Fruit fly (Drosophila melanogaster) whole organism, embryonic: ENCODE data around the gene Cand1.

Experiments used
- Awh ChIP-seq: fragments of 200-800 bp; sonication (Bioruptor generic); IDR thresholded peaks from 2 replicates; pipeline ENCODE4, ENCODE4 v1.3.6; 2022; ENCODE audit warnings: missing biosample characterization, missing genetic modification characterization
- CG10431 ChIP-seq: fragments of 200-800 bp; sonication (Bioruptor generic); optimal IDR thresholded peaks from 3 replicates; lab custom pipeline; 2018; ENCODE audit warnings: missing biosample characterization, mild to moderate bottlenecking, missing genetic modification characterization
- CG10462 ChIP-seq: fragments of 200-800 bp; sonication (Bioruptor generic); optimal IDR thresholded peaks from 2 replicates; lab custom pipeline; 2016; ENCODE audit warnings: missing biosample characterization, missing genetic modification characterization
- CG10565 ChIP-seq: fragments of 200-800 bp; sonication (Bioruptor generic); optimal IDR thresholded peaks from 3 replicates; lab custom pipeline; 2016; ENCODE audit warnings: missing biosample characterization, mild to moderate bottlenecking, missing genetic modification characterization
- CG11398 ChIP-seq: fragments of 200-800 bp; sonication (Bioruptor generic); optimal IDR thresholded peaks from 2 replicates; lab custom pipeline; 2016; ENCODE audit warnings: missing biosample characterization, missing genetic modification characterization
- CG11456 ChIP-seq: fragments of 200-800 bp; sonication (Bioruptor generic); IDR thresholded peaks from 3 replicates; pipeline ENCODE4 v1.3.6; 2022; ENCODE audit warnings: missing biosample characterization, missing genetic modification characterization
- CG13123 ChIP-seq: fragments of 200-800 bp; sonication (Bioruptor generic); optimal IDR thresholded peaks from 2 replicates; lab custom pipeline; 2016; ENCODE audit warnings: missing biosample characterization, missing genetic modification characterization
- CG14441 ChIP-seq: fragments of 200-800 bp; sonication (Bioruptor generic); IDR thresholded peaks from 2 replicates; pipeline ENCODE4 v1.3.6; 2022; ENCODE audit warnings: missing biosample characterization, missing genetic modification characterization
- CG17328 ChIP-seq: fragments of 200-800 bp; sonication (Bioruptor generic); IDR thresholded peaks from 2 replicates; pipeline ENCODE4 v1.3.6; 2022; ENCODE audit warnings: missing biosample characterization, missing genetic modification characterization
- CG18262 ChIP-seq: fragments of 200-800 bp; optimal IDR thresholded peaks from 3 replicates; lab custom pipeline; 2019; ENCODE audit warnings: missing biosample characterization, mild to moderate bottlenecking, missing genetic modification characterization, moderate library complexity
- CG30020 ChIP-seq: fragments of 200-800 bp; optimal IDR thresholded peaks from 2 replicates; lab custom pipeline; 2019; ENCODE audit warnings: missing biosample characterization, mild to moderate bottlenecking, missing genetic modification characterization, moderate library complexity
- CG3065 ChIP-seq: fragments of 200-800 bp; sonication (Bioruptor generic); optimal IDR thresholded peaks from 2 replicates; lab custom pipeline; 2016; ENCODE audit warnings: missing biosample characterization, missing genetic modification characterization
- CG3407 ChIP-seq: fragments of 200-800 bp; sonication (Bioruptor generic); optimal IDR thresholded peaks from 2 replicates; lab custom pipeline; 2018; ENCODE audit warnings: missing biosample characterization, mild to moderate bottlenecking, missing genetic modification characterization
- CG42726 ChIP-seq: fragments of 200-800 bp; sonication (Bioruptor generic); IDR thresholded peaks from 2 replicates; pipeline ENCODE4 v1.3.6; 2022; ENCODE audit warnings: missing biosample characterization, missing genetic modification characterization; ENCODE audit not compliant: partially characterized antibody
- CG4282 ChIP-seq: fragments of 200-800 bp; sonication (Bioruptor generic); optimal IDR thresholded peaks from 2 replicates; lab custom pipeline; 2016; ENCODE audit warnings: missing biosample characterization, missing genetic modification characterization
- CG4328 ChIP-seq: fragments of 200-800 bp; sonication (Bioruptor generic); optimal IDR thresholded peaks from 3 replicates; lab custom pipeline; 2017; ENCODE audit warnings: missing biosample characterization, missing genetic modification reagents, missing genetic modification characterization
- CG4617 ChIP-seq: fragments of 200-800 bp; sonication (Bioruptor generic); optimal IDR thresholded peaks from 3 replicates; lab custom pipeline; 2016; ENCODE audit warnings: missing biosample characterization, missing genetic modification characterization, borderline replicate concordance
- CG4854 ChIP-seq: fragments of 200-800 bp; sonication (Bioruptor generic); optimal IDR thresholded peaks from 2 replicates; lab custom pipeline; 2016; ENCODE audit warnings: missing biosample characterization, missing genetic modification characterization, inconsistent platforms
- CG8281 ChIP-seq: fragments of 200-800 bp; sonication (Bioruptor generic); optimal IDR thresholded peaks from 2 replicates; lab custom pipeline; 2018; ENCODE audit warnings: missing biosample characterization, mild to moderate bottlenecking, missing genetic modification characterization, moderate library complexity
- CG8478 ChIP-seq: fragments of >200 bp; optimal IDR thresholded peaks from 2 replicates; lab custom pipeline; 2018
- Dek ChIP-seq: fragments of 200-800 bp; sonication (Bioruptor generic); optimal IDR thresholded peaks from 3 replicates; lab custom pipeline; 2019; ENCODE audit warnings: missing biosample characterization, mild to moderate bottlenecking, missing genetic modification characterization, moderate library complexity
- HLHmδ ChIP-seq: fragments of 200-800 bp; sonication (Bioruptor generic); optimal IDR thresholded peaks from 2 replicates; lab custom pipeline; 2018; ENCODE audit warnings: missing biosample characterization, mild to moderate bottlenecking, missing genetic modification characterization, moderate library complexity
- Hmx ChIP-seq: fragments of 200-800 bp; sonication (Bioruptor generic); optimal IDR thresholded peaks from 2 replicates; lab custom pipeline; 2016; ENCODE audit warnings: missing biosample characterization, missing genetic modification characterization
- Hr51 ChIP-seq, 2 experiments: fragments of 200-800 bp; sonication (Bioruptor generic); optimal IDR thresholded peaks; 2 replicates in 1 of 2; 3 replicates in 1 of 2; lab custom pipeline; 2016 to 2018; ENCODE audit warnings: missing biosample characterization in 2 of 2, missing genetic modification characterization in 2 of 2, mild to moderate bottlenecking in 1 of 2, moderate library complexity in 1 of 2
- Lim3 ChIP-seq: fragments of 200-800 bp; sonication (Bioruptor generic); IDR thresholded peaks from 2 replicates; pipeline ENCODE4 v1.3.6; 2022; ENCODE audit warnings: missing biosample characterization, missing genetic modification characterization
- MTF-1 ChIP-seq: fragments of 200-800 bp; sonication (Bioruptor generic); optimal IDR thresholded peaks from 2 replicates; lab custom pipeline; 2018; ENCODE audit warnings: missing biosample characterization, mild to moderate bottlenecking, missing genetic modification characterization, borderline replicate concordance
- Med ChIP-seq: fragments of 200-800 bp; sonication (Bioruptor generic); peaks from one replicate; lab custom pipeline; 2016; ENCODE audit warnings: missing biosample characterization, missing genetic modification characterization, mild to moderate bottlenecking, inconsistent platforms, moderate library complexity
- Mrtf ChIP-seq: fragments of 200-800 bp; sonication (Bioruptor generic); IDR thresholded peaks from 3 replicates; pipeline ENCODE4 v1.3.6; 2022; ENCODE audit warnings: missing biosample characterization, missing genetic modification characterization
- Rfx ChIP-seq: fragments of 200-800 bp; sonication (Bioruptor generic); IDR thresholded peaks from 2 replicates; pipeline ENCODE4 v1.3.6; 2022; ENCODE audit warnings: missing biosample characterization, missing genetic modification characterization
- Sin3A ChIP-seq: fragments of >200 bp; optimal IDR thresholded peaks from 2 replicates; lab custom pipeline; 2018
- Stat92E ChIP-seq, 3 experiments: fragments of >200 bp in 2 of 3; fragments of 200-800 bp in 1 of 3; sonication (Bioruptor generic) in 1 of 3; optimal IDR thresholded peaks; 2 replicates each; lab custom pipeline; 2017 to 2019; ENCODE audit warnings: missing biosample characterization in 3 of 3, missing genetic modification characterization in 3 of 3, mild to moderate bottlenecking in 1 of 3, moderate library complexity in 1 of 3
- YL-1 ChIP-seq: fragments of 200-800 bp; sonication (Bioruptor generic); optimal IDR thresholded peaks from 3 replicates; lab custom pipeline; 2017; ENCODE audit warnings: missing biosample characterization, mild to moderate bottlenecking, missing genetic modification characterization
- ara ChIP-seq: fragments of 200-800 bp; sonication (Bioruptor generic); IDR thresholded peaks from 2 replicates; pipeline ENCODE4 v1.3.6; 2022; ENCODE audit warnings: missing biosample characterization, missing genetic modification characterization
- bigmax ChIP-seq: fragments of 200-800 bp; sonication (Bioruptor generic); optimal IDR thresholded peaks from 2 replicates; lab custom pipeline; 2018; ENCODE audit warnings: missing biosample characterization, mild to moderate bottlenecking, missing genetic modification characterization
- bowl ChIP-seq: fragments of 200-800 bp; sonication (Bioruptor generic); IDR thresholded peaks from 2 replicates; pipeline ENCODE4 v1.3.6; 2022; ENCODE audit warnings: missing biosample characterization, missing genetic modification characterization
- cg ChIP-seq: fragments of 200-800 bp; sonication (Bioruptor generic); optimal IDR thresholded peaks from 3 replicates; lab custom pipeline; 2019; ENCODE audit warnings: missing biosample characterization, mild to moderate bottlenecking, missing genetic modification characterization, moderate library complexity
- cwo ChIP-seq: fragments of 200-800 bp; sonication (Bioruptor generic); optimal IDR thresholded peaks from 3 replicates; lab custom pipeline; 2017; ENCODE audit warnings: missing biosample characterization, missing genetic modification characterization, mild to moderate bottlenecking, moderate library complexity, missing genetic modification reagents
- disco-r ChIP-seq: fragments of 200-800 bp; sonication (Bioruptor generic); optimal IDR thresholded peaks from 2 replicates; lab custom pipeline; 2016; ENCODE audit warnings: missing biosample characterization, missing genetic modification characterization
- eve ChIP-seq, 2 experiments: fragments of >200 bp; optimal IDR thresholded peaks; 2 replicates each; lab custom pipeline; 2017; ENCODE audit warnings: missing biosample characterization in 2 of 2, missing genetic modification characterization in 2 of 2
- her ChIP-seq: fragments of 200-800 bp; sonication (Bioruptor generic); optimal IDR thresholded peaks from 2 replicates; lab custom pipeline; 2016; ENCODE audit warnings: missing biosample characterization, missing genetic modification characterization
- klu ChIP-seq: fragments of 200-800 bp; sonication (Bioruptor generic); IDR thresholded peaks from 2 replicates; pipeline ENCODE4 v1.3.6; 2022; ENCODE audit warnings: missing biosample characterization, missing genetic modification characterization
- lilli ChIP-seq: fragments of 200-800 bp; sonication (Bioruptor generic); optimal IDR thresholded peaks from 3 replicates; lab custom pipeline; 2016; ENCODE audit warnings: missing biosample characterization, missing genetic modification characterization
- otp ChIP-seq: fragments of 200-800 bp; sonication (Bioruptor generic); IDR thresholded peaks from 3 replicates; pipeline ENCODE4, ENCODE4 v1.3.6; 2022; ENCODE audit warnings: missing biosample characterization, missing genetic modification characterization
- p53 ChIP-seq: fragments of 200-800 bp; sonication (Bioruptor generic); optimal IDR thresholded peaks from 2 replicates; lab custom pipeline; 2016; ENCODE audit warnings: missing biosample characterization, missing genetic modification characterization
- sd ChIP-seq: fragments of 200-800 bp; sonication (Bioruptor generic); optimal IDR thresholded peaks from 3 replicates; lab custom pipeline; 2018; ENCODE audit warnings: missing biosample characterization, mild to moderate bottlenecking, missing genetic modification characterization, moderate library complexity
- slou ChIP-seq: fragments of 200-800 bp; sonication (Bioruptor generic); optimal IDR thresholded peaks from 3 replicates; lab custom pipeline; 2016; ENCODE audit warnings: missing biosample characterization, missing genetic modification characterization
- tin ChIP-seq: fragments of 200-800 bp; sonication (Bioruptor generic); optimal IDR thresholded peaks from 3 replicates; lab custom pipeline; 2016; ENCODE audit warnings: missing biosample characterization, missing genetic modification characterization
- trh ChIP-seq: fragments of 200-800 bp; sonication (Bioruptor generic); optimal IDR thresholded peaks from 2 replicates; lab custom pipeline; 2016; ENCODE audit warnings: missing biosample characterization, missing genetic modification characterization
- tup ChIP-seq: fragments of 200-800 bp; sonication (Bioruptor generic); optimal IDR thresholded peaks from 2 replicates; lab custom pipeline; 2016; ENCODE audit warnings: missing biosample characterization, mild to moderate bottlenecking, missing genetic modification characterization, moderate library complexity
- vvl ChIP-seq: fragments of 200-800 bp; sonication (Bioruptor generic); IDR thresholded peaks from 2 replicates; pipeline ENCODE4 v1.3.6; 2022; ENCODE audit warnings: missing biosample characterization, missing genetic modification characterization
- wek ChIP-seq: fragments of 200-800 bp; sonication (Bioruptor generic); optimal IDR thresholded peaks from 3 replicates; lab custom pipeline; 2018; ENCODE audit warnings: missing biosample characterization, mild to moderate bottlenecking, missing genetic modification characterization, moderate library complexity

Cand1 gene

DNA sequence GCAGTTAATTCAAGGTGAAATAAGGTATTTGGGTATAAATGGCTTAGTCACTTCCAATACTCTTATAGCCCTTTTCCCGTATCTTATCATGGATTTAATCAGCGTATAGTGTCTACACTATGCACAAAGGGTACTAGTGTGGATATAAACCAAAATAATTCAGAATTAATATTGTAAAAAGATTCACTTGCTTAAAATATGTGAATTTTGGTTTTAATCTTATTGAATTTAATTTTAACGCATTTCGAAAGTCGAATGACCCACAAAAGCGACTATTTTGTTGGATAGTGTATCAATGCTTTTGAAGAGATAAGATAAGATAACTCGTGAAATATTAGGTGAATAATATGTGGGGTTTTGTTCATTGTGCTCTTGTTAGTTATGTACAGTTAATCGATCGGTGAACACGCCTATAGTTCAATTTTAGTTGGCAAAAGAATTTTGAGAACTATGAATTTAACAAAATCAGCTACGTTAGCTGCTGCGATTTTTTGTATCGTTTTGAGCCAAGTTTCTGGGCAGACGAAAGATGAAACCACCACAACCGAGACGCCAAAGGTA is 19.5 kb upstream of the Cand1 start, which contains the start of gene CG5096 (continued):
- no peak for TF ChIP-seq Stat92E (GFP tag; optimal IDR thresholded peaks at IDR 0.05; lab: Kevin White, UChicago)
- TF ChIP-seq Awh (GFP tag; lab: Robert Waterston, UW) = peak; percentile 89
- TF ChIP-seq otp (GFP tag; lab: Robert Waterston, UW) = peak; percentile 87
- TF ChIP-seq CG8281 (tag; lab: Kevin White, UChicago) = peak; percentile 72
- no peak for TF ChIP-seq cg (GFP tag; lab: Kevin White, UChicago)
- peak; percentile 40 for TF ChIP-seq bigmax (GFP tag; lab: Kevin White, UChicago)
- TF ChIP-seq CG4854 (GFP tag; lab: Kevin White, UChicago) = peak; percentile 79
- peak; percentile 87 for TF ChIP-seq CG11456
- TF ChIP-seq Hr51 (GFP tag; optimal IDR thresholded peaks at IDR 0.05; lab: Kevin White, UChicago) = peak; percentile 58 to 93
- no peak for TF ChIP-seq p53
- peak; percentile 60 for TF ChIP-seq MTF-1
- no peak; the same call in 2 of the 3 replicates for TF ChIP-seq Mrtf (GFP tag; lab: Robert Waterston, UW)
- TF ChIP-seq CG18262 (tag; lab: Kevin White, UChicago) = peak; percentile 87
- TF ChIP-seq HLHmδ (GFP tag; lab: Kevin White, UChicago) = no peak
- TF ChIP-seq Hmx (GFP tag; lab: Kevin White, UChicago) = peak; percentile 69
- TF ChIP-seq CG10431 (GFP tag; lab: Kevin White, UChicago) = no peak
- TF ChIP-seq tin (GFP tag; lab: Kevin White, UChicago) = peak; percentile 67
- peak; percentile 10 for TF ChIP-seq slou (GFP tag; lab: Kevin White, UChicago)
- peak; percentile 59 for TF ChIP-seq tup (GFP tag; lab: Kevin White, UChicago)
- TF ChIP-seq ara (GFP tag; lab: Robert Waterston, UW) = peak; percentile 79
- TF ChIP-seq Rfx (GFP tag; lab: Robert Waterston, UW) = peak; percentile 93
- TF ChIP-seq Sin3A (lab: Kevin White, UChicago) = no peak
- TF ChIP-seq CG30020 (tag; lab: Kevin White, UChicago) = peak; percentile 46
- TF ChIP-seq CG3065 = peak; percentile 32
- TF ChIP-seq CG42726 (GFP tag; lab: Robert Waterston, UW) = no peak
- peak; percentile 45 for TF ChIP-seq CG4617 (GFP tag; lab: Kevin White, UChicago)
- peak; percentile 52 for TF ChIP-seq CG10462
- peak; percentile 91 for TF ChIP-seq sd
- peak; percentile 51 for TF ChIP-seq trh (GFP tag; lab: Kevin White, UChicago)
- peak; percentile 55; the same call in 1 of the 2 replicates for TF ChIP-seq Lim3 (GFP tag; lab: Robert Waterston, UW)
- TF ChIP-seq CG13123 = peak; percentile 71
- peak; percentile 92 for TF ChIP-seq CG14441
- no peak for TF ChIP-seq CG10565 (GFP tag; lab: Kevin White, UChicago)
- TF ChIP-seq YL-1 (GFP tag; lab: Kevin White, UChicago) = peak; percentile 35
- TF ChIP-seq wek (GFP tag; lab: Kevin White, UChicago) = peak; percentile 48
- peak; percentile 71 for TF ChIP-seq klu
- TF ChIP-seq CG8478 = no peak
- peak in 1 of 2 experiments; percentile 78 for TF ChIP-seq eve (GFP tag; optimal IDR thresholded peaks at IDR 0.05; lab: Kevin White, UChicago)
- peak; percentile 49 for TF ChIP-seq CG3407 (GFP tag; lab: Kevin White, UChicago)
- peak; percentile 83 for TF ChIP-seq CG17328 (GFP tag; lab: Robert Waterston, UW)
- TF ChIP-seq Dek (tag; lab: Kevin White, UChicago) = peak; percentile 94
- TF ChIP-seq CG11398 (GFP tag; lab: Kevin White, UChicago) = peak; percentile 62
- TF ChIP-seq vvl (GFP tag; lab: Robert Waterston, UW) = peak; percentile 94
- peak; percentile 97 for TF ChIP-seq Med
- peak; percentile 92 for TF ChIP-seq cwo (GFP tag; lab: Kevin White, UChicago)
- peak; percentile 62 for TF ChIP-seq CG4328 (GFP tag; lab: Kevin White, UChicago)
- peak; percentile 82 for TF ChIP-seq her (GFP tag; lab: Kevin White, UChicago)
- TF ChIP-seq CG4282 (GFP tag; lab: Kevin White, UChicago) = peak; percentile 2
- TF ChIP-seq bowl = peak; percentile 53; the same call in 1 of the 2 replicates
- peak; percentile 59 for TF ChIP-seq disco-r (GFP tag; lab: Kevin White, UChicago)
- TF ChIP-seq lilli (GFP tag; lab: Kevin White, UChicago) = peak; percentile 93
